Fruit fly (Drosophila melanogaster) whole organism, prepupa: ENCODE data around the gene Polr3A.

Experiments used
- Blimp-1 ChIP-seq: fragments of 200-800 bp; sonication (Bioruptor generic); optimal IDR thresholded peaks from 3 replicates; lab custom pipeline; 2017; ENCODE audit warnings: missing biosample characterization, missing genetic modification characterization, mild to moderate bottlenecking, moderate library complexity, missing genetic modification reagents
- CG10631 ChIP-seq: fragments of 200-800 bp; sonication (Bioruptor generic); optimal IDR thresholded peaks from 2 replicates; lab custom pipeline; 2016; ENCODE audit warnings: missing biosample characterization, missing genetic modification characterization
- CG15336 ChIP-seq: fragments of 200-800 bp; sonication (Bioruptor generic); IDR thresholded peaks from 2 replicates; pipeline ENCODE4 v1.3.6; 2022; ENCODE audit warnings: missing biosample characterization, missing genetic modification characterization
- CG1621 ChIP-seq: fragments of 200-800 bp; sonication (Bioruptor generic); optimal IDR thresholded peaks from 3 replicates; lab custom pipeline; 2018; ENCODE audit warnings: missing biosample characterization, mild to moderate bottlenecking, missing genetic modification characterization
- CG3032 ChIP-seq: fragments of 200-800 bp; optimal IDR thresholded peaks from 2 replicates; lab custom pipeline; 2019; ENCODE audit warnings: missing biosample characterization, mild to moderate bottlenecking, missing genetic modification characterization, moderate library complexity
- CG32006 ChIP-seq: fragments of 200-800 bp; sonication (Bioruptor generic); optimal IDR thresholded peaks from 3 replicates; lab custom pipeline; 2017; ENCODE audit warnings: missing biosample characterization, mild to moderate bottlenecking, missing genetic modification characterization
- CG34406 ChIP-seq: fragments of 200-800 bp; sonication (Bioruptor generic); optimal IDR thresholded peaks from 3 replicates; lab custom pipeline; 2016; ENCODE audit warnings: missing biosample characterization, missing genetic modification characterization
- CG3919 ChIP-seq: fragments of 200-800 bp; sonication (Bioruptor generic); optimal IDR thresholded peaks from 3 replicates; lab custom pipeline; 2016; ENCODE audit warnings: missing biosample characterization, missing genetic modification characterization
- CG4318 ChIP-seq: fragments of 200-800 bp; sonication (Bioruptor generic); optimal IDR thresholded peaks from 3 replicates; lab custom pipeline; 2017; ENCODE audit warnings: missing biosample characterization, mild to moderate bottlenecking, missing genetic modification characterization
- CG6163 ChIP-seq: fragments of 200-800 bp; sonication (Bioruptor generic); IDR thresholded peaks from 3 replicates; pipeline ENCODE4 v1.3.6; 2022; ENCODE audit warnings: missing biosample characterization, missing genetic modification characterization
- CG6854 ChIP-seq: fragments of 200-800 bp; sonication (Bioruptor generic); optimal IDR thresholded peaks from 2 replicates; lab custom pipeline; 2017; ENCODE audit warnings: missing biosample characterization, mild to moderate bottlenecking, missing genetic modification characterization
- CG7368 ChIP-seq: fragments of 200-800 bp; sonication (Bioruptor generic); optimal IDR thresholded peaks from 3 replicates; lab custom pipeline; 2016; ENCODE audit warnings: missing biosample characterization, missing genetic modification characterization
- CG8119 ChIP-seq: fragments of 200-800 bp; sonication (Bioruptor generic); IDR thresholded peaks from 3 replicates; pipeline ENCODE4 v1.3.6; 2022; ENCODE audit warnings: missing biosample characterization, missing genetic modification characterization
- CG8632 ChIP-seq: fragments of 200-800 bp; sonication (Bioruptor generic); optimal IDR thresholded peaks from 3 replicates; lab custom pipeline; 2016; ENCODE audit warnings: missing biosample characterization, missing genetic modification characterization
- CG9139 ChIP-seq: fragments of 200-800 bp; sonication (Bioruptor generic); optimal IDR thresholded peaks from 3 replicates; lab custom pipeline; 2017; ENCODE audit warnings: missing biosample characterization, mild to moderate bottlenecking, missing genetic modification characterization
- Eip75B ChIP-seq: fragments of 200-800 bp; sonication (Bioruptor generic); optimal IDR thresholded peaks from 3 replicates; lab custom pipeline; 2016; ENCODE audit warnings: missing biosample characterization, missing genetic modification characterization
- Eip78C ChIP-seq: fragments of 200-800 bp; sonication (Bioruptor generic); peaks from one replicate; lab custom pipeline; 2016; ENCODE audit warnings: missing biosample characterization, missing genetic modification characterization
- Eip93F ChIP-seq: fragments of 200-800 bp; sonication (Bioruptor generic); optimal IDR thresholded peaks from 2 replicates; lab custom pipeline; 2016; ENCODE audit warnings: missing biosample characterization, mild to moderate bottlenecking, missing genetic modification characterization
- Ets21C ChIP-seq: fragments of 200-800 bp; sonication (Bioruptor generic); optimal IDR thresholded peaks from 3 replicates; lab custom pipeline; 2016; ENCODE audit warnings: missing biosample characterization, missing genetic modification characterization
- Hr39 ChIP-seq: fragments of 200-800 bp; sonication (Bioruptor generic); optimal IDR thresholded peaks from 2 replicates; lab custom pipeline; 2016; ENCODE audit warnings: missing biosample characterization, missing genetic modification characterization
- Hr4 ChIP-seq: fragments of 200-800 bp; sonication (Bioruptor generic); optimal IDR thresholded peaks from 3 replicates; lab custom pipeline; 2016; ENCODE audit warnings: missing biosample characterization, missing genetic modification characterization
- Lpt ChIP-seq: fragments of 200-800 bp; sonication (Bioruptor generic); optimal IDR thresholded peaks from 3 replicates; lab custom pipeline; 2016; ENCODE audit warnings: missing biosample characterization, missing genetic modification characterization
- Met ChIP-seq: fragments of 200-800 bp; sonication (Bioruptor generic); optimal IDR thresholded peaks from 3 replicates; lab custom pipeline; 2016; ENCODE audit warnings: missing biosample characterization, missing genetic modification characterization
- Smox ChIP-seq: fragments of 200-800 bp; sonication (Bioruptor generic); optimal IDR thresholded peaks from 3 replicates; lab custom pipeline; 2016; ENCODE audit warnings: missing biosample characterization, missing genetic modification characterization
- Sox14 ChIP-seq: fragments of 200-800 bp; sonication (Bioruptor generic); optimal IDR thresholded peaks from 3 replicates; lab custom pipeline; 2016; ENCODE audit warnings: missing biosample characterization, missing genetic modification characterization
- acj6 ChIP-seq: fragments of 200-800 bp; sonication (Bioruptor generic); optimal IDR thresholded peaks from 3 replicates; lab custom pipeline; 2016; ENCODE audit warnings: missing biosample characterization, missing genetic modification characterization
- cyc ChIP-seq: fragments of 200-800 bp; sonication (Bioruptor generic); optimal IDR thresholded peaks from 3 replicates; lab custom pipeline; 2016; ENCODE audit warnings: missing biosample characterization, missing genetic modification characterization
- dac ChIP-seq: fragments of 200-800 bp; sonication (Bioruptor generic); optimal IDR thresholded peaks from 2 replicates; lab custom pipeline; 2017; ENCODE audit warnings: missing biosample characterization, mild to moderate bottlenecking, missing genetic modification characterization
- esn ChIP-seq: fragments of 200-800 bp; sonication (Bioruptor generic); optimal IDR thresholded peaks from 2 replicates; lab custom pipeline; 2016; ENCODE audit warnings: missing biosample characterization, mild to moderate bottlenecking, missing genetic modification characterization, moderate library complexity
- fd85E ChIP-seq: fragments of 200-800 bp; sonication (Bioruptor generic); optimal IDR thresholded peaks from 3 replicates; lab custom pipeline; 2016; ENCODE audit warnings: missing biosample characterization, missing genetic modification characterization
- fkh ChIP-seq: fragments of 200-800 bp; sonication (Bioruptor generic); optimal IDR thresholded peaks from 3 replicates; lab custom pipeline; 2017; ENCODE audit warnings: missing biosample characterization, mild to moderate bottlenecking, missing genetic modification characterization, moderate library complexity
- lz ChIP-seq: fragments of 200-800 bp; sonication (Bioruptor generic); optimal IDR thresholded peaks from 3 replicates; lab custom pipeline; 2016; ENCODE audit warnings: missing biosample characterization, missing genetic modification characterization
- pdm3 ChIP-seq: fragments of 200-800 bp; sonication (Bioruptor generic); optimal IDR thresholded peaks from 3 replicates; lab custom pipeline; 2016; ENCODE audit warnings: missing biosample characterization, missing genetic modification characterization
- spab ChIP-seq: fragments of 200-800 bp; sonication (Bioruptor generic); optimal IDR thresholded peaks from 2 replicates; lab custom pipeline; 2017; ENCODE audit warnings: missing biosample characterization, mild to moderate bottlenecking, missing genetic modification characterization, missing genetic modification reagents
- ss ChIP-seq, 2 experiments: fragments of 200-800 bp; sonication (Bioruptor generic); optimal IDR thresholded peaks; 2 replicates in 1 of 2; 3 replicates in 1 of 2; lab custom pipeline; 2017 to 2018; ENCODE audit warnings: mild to moderate bottlenecking in 2 of 2, missing biosample characterization in 2 of 2, missing genetic modification characterization in 2 of 2, moderate library complexity in 1 of 2
- svp ChIP-seq: fragments of 200-800 bp; sonication (Bioruptor generic); peaks from one replicate; lab custom pipeline; 2016; ENCODE audit warnings: missing biosample characterization, missing genetic modification characterization

The Polr3A gene

DNA sequence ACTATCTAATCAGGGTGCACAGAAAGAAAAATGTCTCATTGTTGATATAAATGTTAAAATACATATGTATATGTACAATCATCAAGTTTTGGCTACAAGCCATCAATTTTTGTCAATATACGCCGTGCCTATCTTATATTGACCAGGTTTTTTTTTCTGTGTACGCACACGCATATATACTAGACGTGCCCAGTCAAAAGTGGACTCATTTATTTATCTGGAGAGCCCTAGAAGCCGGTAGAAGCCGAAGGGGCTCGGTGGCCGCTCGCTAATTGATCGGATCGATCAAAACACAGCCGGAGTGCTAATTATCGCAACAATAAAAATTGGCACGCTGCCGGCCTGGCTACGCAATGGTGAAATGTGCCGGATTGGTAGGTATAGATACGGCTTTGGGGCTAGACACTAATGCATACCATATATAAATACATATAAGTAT, 22.4 kb upstream of the Polr3A start (continued):
- TF ChIP-seq esn (GFP tag; lab: Kevin White, UChicago): peak; percentile 71
- no peak for TF ChIP-seq fd85E
- peak; percentile 18 for TF ChIP-seq Lpt (GFP tag; lab: Kevin White, UChicago)
- peak; percentile 60 for TF ChIP-seq Smox (GFP tag; lab: Kevin White, UChicago)
- peak; percentile 10 for TF ChIP-seq CG3032 (tag; lab: Kevin White, UChicago)
- no peak for TF ChIP-seq ss (GFP tag; optimal IDR thresholded peaks at IDR 0.05; lab: Kevin White, UChicago)
- peak; percentile 67 for TF ChIP-seq lz
- peak; percentile 50 for TF ChIP-seq acj6
- peak; percentile 66 for TF ChIP-seq Met (GFP tag; lab: Kevin White, UChicago)
- TF ChIP-seq CG3919: no peak
- peak; percentile 60 for TF ChIP-seq Hr39 (GFP tag; lab: Kevin White, UChicago)
- TF ChIP-seq pdm3 (GFP tag; lab: Kevin White, UChicago): peak; percentile 62
- TF ChIP-seq spab (GFP tag; lab: Kevin White, UChicago): no peak
- TF ChIP-seq cyc (GFP tag; lab: Kevin White, UChicago): peak; percentile 45
- TF ChIP-seq Blimp-1 (GFP tag; lab: Kevin White, UChicago): no peak
- peak; percentile 69 for TF ChIP-seq CG6163 (GFP tag; lab: Robert Waterston, UW)
- no peak for TF ChIP-seq CG7368
- no peak for TF ChIP-seq CG9139 (GFP tag; lab: Kevin White, UChicago)
- peak; percentile 43 for TF ChIP-seq CG8632 (GFP tag; lab: Kevin White, UChicago)
- TF ChIP-seq CG6854: no peak
- TF ChIP-seq Eip78C: peak; percentile 83
- TF ChIP-seq CG4318: no peak

DNA sequence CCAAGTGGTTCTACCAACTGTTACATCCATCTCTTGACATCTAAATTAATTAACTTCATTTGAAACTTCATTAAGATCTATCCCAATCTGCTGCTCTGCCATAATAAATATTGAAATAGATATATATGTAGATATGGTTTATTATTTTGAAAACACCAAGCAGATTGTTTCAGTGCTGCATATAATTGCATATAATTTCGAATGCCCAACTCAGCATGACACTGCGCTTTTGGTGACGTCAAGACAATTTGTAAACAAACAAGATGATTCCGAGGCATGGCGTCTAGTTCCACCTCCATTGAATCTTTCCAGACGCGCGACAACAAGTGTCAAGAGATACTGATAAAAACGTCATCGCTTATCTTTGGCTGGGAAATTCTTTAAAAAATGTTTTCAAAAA, 21.9 kb upstream of the Polr3A start:
- TF ChIP-seq CG15336: 0 out of 2 replicates have a peak, but pooled peaks have one; percentile 6
- no peak for TF ChIP-seq Blimp-1 (GFP tag; lab: Kevin White, UChicago)
- TF ChIP-seq Met (GFP tag; lab: Kevin White, UChicago): no peak
- peak; percentile 47 for TF ChIP-seq svp (GFP tag; lab: Kevin White, UChicago)
- no peak for TF ChIP-seq esn (GFP tag; lab: Kevin White, UChicago)
- TF ChIP-seq CG10631 (GFP tag; lab: Kevin White, UChicago): no peak
- TF ChIP-seq fkh (GFP tag; lab: Kevin White, UChicago): no peak
- TF ChIP-seq CG9139 (GFP tag; lab: Kevin White, UChicago): no peak
- no peak for TF ChIP-seq Eip75B
- TF ChIP-seq cyc (GFP tag; lab: Kevin White, UChicago): no peak
- TF ChIP-seq, all 60 proteins: peak for 2

DNA sequence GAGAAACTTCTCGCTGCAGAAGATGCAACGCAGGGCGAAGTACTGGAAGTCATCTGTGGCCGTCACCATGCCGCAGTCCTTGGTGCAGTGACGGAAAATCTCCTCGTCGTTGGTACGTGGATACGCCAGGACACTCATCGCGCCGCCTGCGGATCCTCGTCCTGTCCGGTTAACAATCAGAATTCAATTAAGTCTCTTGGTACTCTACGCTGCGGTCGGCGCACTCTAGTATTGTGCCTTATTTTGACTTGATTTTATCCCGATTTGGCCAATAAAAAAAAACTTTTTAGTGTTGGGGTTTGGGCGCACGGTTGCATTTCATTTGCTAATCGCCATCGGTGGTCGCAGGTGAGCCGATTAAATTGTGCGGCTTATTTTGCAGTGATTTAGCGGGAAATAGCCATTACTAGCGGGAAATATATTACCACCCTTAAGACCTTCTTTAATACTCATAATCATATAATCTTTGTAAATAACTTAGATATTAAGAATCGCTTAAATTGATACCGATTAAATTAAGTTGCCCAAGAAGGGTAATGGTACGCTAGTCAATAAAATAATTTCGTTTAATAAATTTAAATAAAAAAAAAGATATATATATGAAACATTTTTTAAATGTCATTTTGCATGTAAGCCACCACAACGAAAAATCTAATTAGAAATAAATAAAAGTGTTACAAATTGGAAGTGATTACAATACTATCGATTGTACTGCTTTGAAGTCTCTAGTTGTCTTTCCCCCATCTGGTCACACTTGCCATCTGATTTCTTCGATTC, 16.7 kb upstream of the Polr3A start, which contains the start of the genes CG8944 and CCT6:
CG8944 (minus strand) TSS at position 327 of the 777 bp plus-strand sequence.
CCT6 (plus strand) TSS at position 744 of the 777 bp plus-strand sequence.
- TF ChIP-seq Sox14 (GFP tag; lab: Kevin White, UChicago): no peak
- no peak for TF ChIP-seq CG8119 (GFP tag; lab: Robert Waterston, UW)
- no peak for TF ChIP-seq Eip93F (GFP tag; lab: Kevin White, UChicago)
- peak; percentile 7 for TF ChIP-seq Ets21C (GFP tag; lab: Kevin White, UChicago)
- TF ChIP-seq CG32006: no peak
- no peak for TF ChIP-seq fkh (GFP tag; lab: Kevin White, UChicago)
- TF ChIP-seq dac (GFP tag; lab: Kevin White, UChicago): no peak
- TF ChIP-seq CG10631 (GFP tag; lab: Kevin White, UChicago): no peak
- no peak for TF ChIP-seq CG1621
- TF ChIP-seq Eip78C: peak; percentile 46
- TF ChIP-seq CG6854: no peak
- no peak for TF ChIP-seq Hr4 (GFP tag; lab: Kevin White, UChicago)
- TF ChIP-seq lz: peak; percentile 20
- TF ChIP-seq CG34406 (GFP tag; lab: Kevin White, UChicago): no peak
- peak; percentile 7 for TF ChIP-seq CG3032 (tag; lab: Kevin White, UChicago)
